In genomic region chr2L:4810044-4810609, dm6 we compare ENCODE assay signal across 1 fruit fly cellular context.
TF ChIP-seq lines count a peak whose summit lies in the region.

No protein-coding gene starts in this region.

TF ChIP-seq in whole organism, embryonic, 481 proteins besides CTCF, POLR2A, EP300 and RAD21 (continued from another document and continues in another):
- TF ChIP-seq CG14667 (GFP tag; IDR thresholded peaks at IDR 0.05; lab: Robert Waterston, UW) (no peak), Lhr (GFP tag; optimal IDR thresholded peaks at IDR 0.05; lab: Kevin White, UChicago) (peak; percentile 100), CG12769 (tag; optimal IDR thresholded peaks at IDR 0.05; lab: Kevin White, UChicago) (peak; percentile 46), Blimp-1 (GFP tag; optimal IDR thresholded peaks at IDR 0.05; lab: Kevin White, UChicago) (peak; percentile 52), NfI (GFP tag; optimal IDR thresholded peaks at IDR 0.05; lab: Kevin White, UChicago) (peak; percentile 60), CG18599 (GFP tag; optimal IDR thresholded peaks at IDR 0.05; lab: Kevin White, UChicago) (peak; percentile 36), vvl (GFP tag; IDR thresholded peaks at IDR 0.05; lab: Robert Waterston, UW) (peak; percentile 60; the same call in 1 of the 2 replicates), gro (GFP tag; optimal IDR thresholded peaks at IDR 0.05; lab: Kevin White, UChicago) (peak; percentile 70), CG2678 (tag; optimal IDR thresholded peaks at IDR 0.05; lab: Kevin White, UChicago) (peak; percentile 29), CG12236 (GFP tag; optimal IDR thresholded peaks at IDR 0.05; lab: Kevin White, UChicago) (no peak), CG4282 (GFP tag; optimal IDR thresholded peaks at IDR 0.05; lab: Kevin White, UChicago) (no peak), CG13894 (tag; optimal IDR thresholded peaks at IDR 0.05; lab: Kevin White, UChicago) (peak; percentile 66), Hr3 (GFP tag; optimal IDR thresholded peaks at IDR 0.05; lab: Kevin White, UChicago) (no peak), CG17186 (GFP tag; optimal IDR thresholded peaks at IDR 0.05; lab: Kevin White, UChicago) (no peak), ssp (GFP tag; IDR thresholded peaks at IDR 0.05; lab: Robert Waterston, UW) (no peak), D19A (tag; optimal IDR thresholded peaks at IDR 0.05; lab: Kevin White, UChicago) (peak; percentile 81), sc (optimal IDR thresholded peaks at IDR 0.05; lab: Kevin White, UChicago) (no peak), sc (GFP tag; optimal IDR thresholded peaks at IDR 0.05; lab: Kevin White, UChicago) (no peak), D (optimal IDR thresholded peaks at IDR 0.05; lab: Kevin White, UChicago) (no peak), D (GFP tag; optimal IDR thresholded peaks at IDR 0.05; lab: Kevin White, UChicago) (no peak), CG17385 (GFP tag; optimal IDR thresholded peaks at IDR 0.05; lab: Kevin White, UChicago) (peak; percentile 16), Lim3 (GFP tag; IDR thresholded peaks at IDR 0.05; lab: Robert Waterston, UW) (no peak), bcd (GFP tag; optimal IDR thresholded peaks at IDR 0.05; lab: Kevin White, UChicago) (peak; percentile 4), CG9437 (GFP tag; optimal IDR thresholded peaks at IDR 0.05; lab: Kevin White, UChicago) (no peak), CG12942 (GFP tag; optimal IDR thresholded peaks at IDR 0.05; lab: Kevin White, UChicago) (peak; percentile 1), pzg (GFP tag; optimal IDR thresholded peaks at IDR 0.05; lab: Kevin White, UChicago) (peak; percentile 49), Hand (GFP tag; optimal IDR thresholded peaks at IDR 0.05; lab: Kevin White, UChicago) (no peak), stwl (tag; optimal IDR thresholded peaks at IDR 0.05; lab: Kevin White, UChicago) (peak; percentile 74), CG2129 (GFP tag; IDR thresholded peaks at IDR 0.05; lab: Robert Waterston, UW; ENCODE audit: partially characterized antibody) (no peak), CG2120 (GFP tag; optimal IDR thresholded peaks at IDR 0.05; lab: Kevin White, UChicago) (peak; percentile 58), Hr51 (GFP tag; optimal IDR thresholded peaks at IDR 0.05; lab: Kevin White, UChicago) (peak; percentile 2 to 62), crp (GFP tag; optimal IDR thresholded peaks at IDR 0.05; lab: Kevin White, UChicago) (peak in 1 of 2 experiments; percentile 48), corto (GFP tag; optimal IDR thresholded peaks at IDR 0.05; lab: Kevin White, UChicago) (no peak), CG11456 (GFP tag; IDR thresholded peaks at IDR 0.05; lab: Robert Waterston, UW) (no peak), Bdp1 (GFP tag; optimal IDR thresholded peaks at IDR 0.05; lab: Kevin White, UChicago) (peak; percentile 24), CG9727 (GFP tag; optimal IDR thresholded peaks at IDR 0.05; lab: Kevin White, UChicago) (peak; percentile 25), CG10654 (GFP tag; optimal IDR thresholded peaks at IDR 0.05; lab: Kevin White, UChicago) (no peak), Mad (GFP tag; optimal IDR thresholded peaks at IDR 0.05; lab: Kevin White, UChicago) (peak; percentile 48), lbe (GFP tag; optimal IDR thresholded peaks at IDR 0.05; lab: Kevin White, UChicago) (peak; percentile 17), HLH4C (GFP tag; IDR thresholded peaks at IDR 0.05; lab: Robert Waterston, UW; ENCODE audit: partially characterized antibody) (peak; percentile 31; the same call in 2 of the 3 replicates), Dfd (GFP tag; optimal IDR thresholded peaks at IDR 0.05; lab: Kevin White, UChicago) (no peak), Sry-β (GFP tag; optimal IDR thresholded peaks at IDR 0.05; lab: Kevin White, UChicago) (no peak), Fer2 (tag; optimal IDR thresholded peaks at IDR 0.05; lab: Kevin White, UChicago) (no peak), Camta (GFP tag; optimal IDR thresholded peaks at IDR 0.05; lab: Kevin White, UChicago) (no peak), CG31388 (GFP tag; optimal IDR thresholded peaks at IDR 0.05; lab: Kevin White, UChicago) (no peak), Taf1 (GFP tag; IDR thresholded peaks at IDR 0.05; lab: Robert Waterston, UW) (no peak), gfzf (GFP tag; optimal IDR thresholded peaks at IDR 0.05; lab: Kevin White, UChicago) (no peak), pho (GFP tag; optimal IDR thresholded peaks at IDR 0.05; lab: Kevin White, UChicago) (no peak), Opbp (GFP tag; IDR thresholded peaks at IDR 0.05; lab: Robert Waterston, UW; ENCODE audit: partially characterized antibody) (peak; percentile 68), CG11247 (GFP tag; IDR thresholded peaks at IDR 0.05; lab: Robert Waterston, UW) (no peak), CG16815 (GFP tag; optimal IDR thresholded peaks at IDR 0.05; lab: Kevin White, UChicago) (no peak), CG10321 (GFP tag; IDR thresholded peaks at IDR 0.05; lab: Robert Waterston, UW) (peak; percentile 100), CG32532 (GFP tag; IDR thresholded peaks at IDR 0.05; lab: Robert Waterston, UW) (peak; percentile 41; the same call in 1 of the 2 replicates), CG3163 (GFP tag; optimal IDR thresholded peaks at IDR 0.05; lab: Kevin White, UChicago) (no peak), nmo (GFP tag; optimal IDR thresholded peaks at IDR 0.05; lab: Kevin White, UChicago) (peak; percentile 69), Chrac-16 (GFP tag; optimal IDR thresholded peaks at IDR 0.05; lab: Kevin White, UChicago) (peak; percentile 25), CG17612 (GFP tag; IDR thresholded peaks at IDR 0.05; lab: Robert Waterston, UW) (no peak), Tbp (GFP tag; optimal IDR thresholded peaks at IDR 0.05; lab: Kevin White, UChicago) (no peak), Asciz (GFP tag; optimal IDR thresholded peaks at IDR 0.05; lab: Kevin White, UChicago) (no peak), ewg (GFP tag; optimal IDR thresholded peaks at IDR 0.05; lab: Kevin White, UChicago) (peak; percentile 30), CG4820 (GFP tag; optimal IDR thresholded peaks at IDR 0.05; lab: Kevin White, UChicago) (no peak), az2 (GFP tag; optimal IDR thresholded peaks at IDR 0.05; lab: Kevin White, UChicago) (peak; percentile 39), CG10147 (GFP tag; optimal IDR thresholded peaks at IDR 0.05; lab: Kevin White, UChicago) (peak; percentile 55), fd3F (GFP tag; optimal IDR thresholded peaks at IDR 0.05; lab: Kevin White, UChicago) (peak; percentile 14), ems (GFP tag; optimal IDR thresholded peaks at IDR 0.05; lab: Kevin White, UChicago) (peak; percentile 23), CG13287 (GFP tag; IDR thresholded peaks at IDR 0.05; lab: Robert Waterston, UW; ENCODE audit: partially characterized antibody) (peak; percentile 76), insv (GFP tag; optimal IDR thresholded peaks at IDR 0.05; lab: Kevin White, UChicago) (peak in 1 of 2 experiments; percentile 47), CG11093 (GFP tag; IDR thresholded peaks at IDR 0.05; lab: Robert Waterston, UW) (no peak), fu2 (GFP tag; optimal IDR thresholded peaks at IDR 0.05; lab: Kevin White, UChicago) (no peak), CG43689 (GFP tag; IDR thresholded peaks at IDR 0.05; lab: Robert Waterston, UW) (no peak), CG7928 (GFP tag; optimal IDR thresholded peaks at IDR 0.05; lab: Kevin White, UChicago) (no peak), CG8944 (GFP tag; optimal IDR thresholded peaks at IDR 0.05; lab: Kevin White, UChicago) (no peak), mirr (GFP tag; optimal IDR thresholded peaks at IDR 0.05; lab: Kevin White, UChicago) (peak; percentile 60), HmgZ (tag; optimal IDR thresholded peaks at IDR 0.05; lab: Kevin White, UChicago) (peak; percentile 89), Sin3A (optimal IDR thresholded peaks at IDR 0.05; lab: Kevin White, UChicago) (no peak), CG9932 (GFP tag; IDR thresholded peaks at IDR 0.05; lab: Robert Waterston, UW) (peak; percentile 56; the same call in 1 of the 2 replicates), zf30C (GFP tag; optimal IDR thresholded peaks at IDR 0.05; lab: Kevin White, UChicago) (peak; percentile 99), E2f2 (GFP tag; IDR thresholded peaks at IDR 0.05; lab: Robert Waterston, UW) (peak; percentile 54), emc (GFP tag; optimal IDR thresholded peaks at IDR 0.05; lab: Kevin White, UChicago) (no peak), CG8388 (GFP tag; optimal IDR thresholded peaks at IDR 0.05; lab: Kevin White, UChicago) (peak; percentile 40), Gsc (GFP tag; IDR thresholded peaks at IDR 0.05; lab: Robert Waterston, UW) (no peak), ATbp (GFP tag; optimal IDR thresholded peaks at IDR 0.05; lab: Kevin White, UChicago) (no peak), crol (GFP tag; IDR thresholded peaks at IDR 0.05; lab: Robert Waterston, UW) (no peak), Dll (GFP tag; IDR thresholded peaks at IDR 0.05; lab: Robert Waterston, UW; ENCODE audit: partially characterized antibody) (peak; percentile 52; the same call in 3 of the 4 replicates), CG4730 (GFP tag; IDR thresholded peaks at IDR 0.05; lab: Robert Waterston, UW) (no peak; the same call in 1 of the 2 replicates), cwo (GFP tag; optimal IDR thresholded peaks at IDR 0.05; lab: Kevin White, UChicago) (no peak), CG12744 (GFP tag; optimal IDR thresholded peaks at IDR 0.05; lab: Kevin White, UChicago) (peak; percentile 37), YL-1 (GFP tag; optimal IDR thresholded peaks at IDR 0.05; lab: Kevin White, UChicago) (peak; percentile 59), Poxn (GFP tag; IDR thresholded peaks at IDR 0.05; lab: Robert Waterston, UW) (no peak), Ptx1 (GFP tag; IDR thresholded peaks at IDR 0.05; lab: Robert Waterston, UW) (0 out of 2 replicates have a peak, but pooled peaks have one; percentile 25), chinmo (GFP tag; IDR thresholded peaks at IDR 0.05; lab: Robert Waterston, UW; ENCODE audit: partially characterized antibody) (peak; percentile 91), CG33557 (GFP tag; optimal IDR thresholded peaks at IDR 0.05; lab: Kevin White, UChicago) (peak; percentile 14), dan (GFP tag; IDR thresholded peaks at IDR 0.05; lab: Robert Waterston, UW) (no peak), prd (optimal IDR thresholded peaks at IDR 0.05; lab: Kevin White, UChicago) (no peak), prd (GFP tag; IDR thresholded peaks at IDR 0.05; lab: Robert Waterston, UW) (peak; percentile 26; the same call in 1 of the 3 replicates), Vsx1 (GFP tag; optimal IDR thresholded peaks at IDR 0.05; lab: Kevin White, UChicago) (no peak), CG15601 (tag; optimal IDR thresholded peaks at IDR 0.05; lab: Kevin White, UChicago) (peak; percentile 67), CG13424 (tag; optimal IDR thresholded peaks at IDR 0.05; lab: Kevin White, UChicago) (peak; percentile 63), Antp (GFP tag; optimal IDR thresholded peaks at IDR 0.05; lab: Kevin White, UChicago) (no peak), Ravus (GFP tag; IDR thresholded peaks at IDR 0.05; lab: Robert Waterston, UW) (no peak), nau (GFP tag; optimal IDR thresholded peaks at IDR 0.05; lab: Kevin White, UChicago) (no peak), dmrt99B (tag; optimal IDR thresholded peaks at IDR 0.05; lab: Kevin White, UChicago) (no peak), seq (GFP tag; IDR thresholded peaks at IDR 0.05; lab: Robert Waterston, UW) (no peak), CG15073 (GFP tag; optimal IDR thresholded peaks at IDR 0.05; lab: Kevin White, UChicago) (no peak), ttk (GFP tag; IDR thresholded peaks at IDR 0.05; lab: Robert Waterston, UW) (no peak), CG8765 (GFP tag; IDR thresholded peaks at IDR 0.05; lab: Robert Waterston, UW) (no peak), ftz-f1 (GFP tag; optimal IDR thresholded peaks at IDR 0.05; lab: Kevin White, UChicago) (peak; percentile 91), CG32767 (GFP tag; IDR thresholded peaks at IDR 0.05; lab: Robert Waterston, UW) (peak; percentile 53; the same call in 1 of the 2 replicates), klu (GFP tag; IDR thresholded peaks at IDR 0.05; lab: Robert Waterston, UW) (no peak), CG11696 (GFP tag; IDR thresholded peaks at IDR 0.05; lab: Robert Waterston, UW) (no peak), CG12155 (GFP tag; optimal IDR thresholded peaks at IDR 0.05; lab: Kevin White, UChicago) (peak; percentile 35), CG18619 (GFP tag; optimal IDR thresholded peaks at IDR 0.05; lab: Kevin White, UChicago) (peak; percentile 25), Oaz (GFP tag; IDR thresholded peaks at IDR 0.05; lab: Robert Waterston, UW) (no peak), jing (GFP tag; optimal IDR thresholded peaks at IDR 0.05; lab: Kevin White, UChicago) (no peak), bigmax (GFP tag; optimal IDR thresholded peaks at IDR 0.05; lab: Kevin White, UChicago) (no peak), Hsf (GFP tag; optimal IDR thresholded peaks at IDR 0.05; lab: Kevin White, UChicago) (peak; percentile 42), eve (GFP tag; optimal IDR thresholded peaks at IDR 0.05; lab: Kevin White, UChicago) (no peak), CG10543 (GFP tag; optimal IDR thresholded peaks at IDR 0.05; lab: Kevin White, UChicago) (peak; percentile 84), sima (GFP tag; optimal IDR thresholded peaks at IDR 0.05; lab: Kevin White, UChicago) (no peak), sob (GFP tag; IDR thresholded peaks at IDR 0.05; lab: Robert Waterston, UW) (peak; percentile 68), ro (GFP tag; IDR thresholded peaks at IDR 0.05; lab: Robert Waterston, UW) (no peak), mld (GFP tag; IDR thresholded peaks at IDR 0.05; lab: Robert Waterston, UW; ENCODE audit: partially characterized antibody) (peak; percentile 51; the same call in 1 of the 3 replicates), Mrtf (GFP tag; IDR thresholded peaks at IDR 0.05; lab: Robert Waterston, UW) (no peak), trem (tag; optimal IDR thresholded peaks at IDR 0.05; lab: Kevin White, UChicago) (peak; percentile 28), tx (GFP tag; optimal IDR thresholded peaks at IDR 0.05; lab: Kevin White, UChicago) (no peak), CG7839 (tag; optimal IDR thresholded peaks at IDR 0.05; lab: Kevin White, UChicago) (peak; percentile 53), CG17328 (GFP tag; IDR thresholded peaks at IDR 0.05; lab: Robert Waterston, UW) (0 out of 2 replicates have a peak, but pooled peaks have one; percentile 27), Gug (GFP tag; IDR thresholded peaks at IDR 0.05; lab: Robert Waterston, UW) (no peak), fd64A (GFP tag; optimal IDR thresholded peaks at IDR 0.05; lab: Kevin White, UChicago) (no peak), tna (GFP tag; IDR thresholded peaks at IDR 0.05; lab: Robert Waterston, UW; ENCODE audit: partially characterized antibody) (peak; percentile 68; the same call in 1 of the 2 replicates), croc (GFP tag; conservative IDR thresholded peaks at IDR 0.05; lab: Robert Waterston, UW) (no peak), CG10274 (GFP tag; optimal IDR thresholded peaks at IDR 0.05; lab: Kevin White, UChicago) (no peak), luna (GFP tag; optimal IDR thresholded peaks at IDR 0.05; lab: Kevin White, UChicago) (no peak), eyg (GFP tag; optimal IDR thresholded peaks at IDR 0.05; lab: Kevin White, UChicago) (no peak)
